Fruit fly (Drosophila melanogaster) whole organism, embryonic: ENCODE data around the gene Gk1.

Experiments used
- Aef1 ChIP-seq: fragments of 200-800 bp; sonication (Bioruptor generic); IDR thresholded peaks from 3 replicates; pipeline ENCODE4 v1.3.6; 2022; ENCODE audit warnings: missing biosample characterization, missing genetic modification characterization
- B-H1 ChIP-seq: fragments of 200-800 bp; sonication (Bioruptor generic); IDR thresholded peaks from 3 replicates; pipeline ENCODE4 v1.3.6; 2022; ENCODE audit warnings: missing biosample characterization, missing genetic modification characterization
- Bdp1 ChIP-seq: fragments of 200-800 bp; sonication (Bioruptor generic); optimal IDR thresholded peaks from 3 replicates; lab custom pipeline; 2016; ENCODE audit warnings: missing biosample characterization, missing genetic modification characterization
- C15 ChIP-seq: fragments of 200-800 bp; sonication (Bioruptor generic); IDR thresholded peaks from 3 replicates; pipeline ENCODE4 v1.3.6; 2022; ENCODE audit warnings: missing biosample characterization, missing genetic modification characterization
- CG10321 ChIP-seq: fragments of 200-800 bp; sonication (Bioruptor generic); IDR thresholded peaks from 2 replicates; pipeline ENCODE4 v1.3.6; 2022; ENCODE audit warnings: missing biosample characterization, missing genetic modification characterization
- CG11085 ChIP-seq: fragments of 200-800 bp; sonication (Bioruptor generic); IDR thresholded peaks from 2 replicates; pipeline ENCODE4 v1.3.6; 2022; ENCODE audit warnings: missing biosample characterization, missing genetic modification characterization
- CG11247 ChIP-seq: fragments of 200-800 bp; sonication (Bioruptor generic); IDR thresholded peaks from 2 replicates; pipeline ENCODE4 v1.3.6; 2022; ENCODE audit warnings: missing biosample characterization, missing genetic modification characterization
- CG11456 ChIP-seq: fragments of 200-800 bp; sonication (Bioruptor generic); IDR thresholded peaks from 3 replicates; pipeline ENCODE4 v1.3.6; 2022; ENCODE audit warnings: missing biosample characterization, missing genetic modification characterization
- CG12299 ChIP-seq: fragments of 200-800 bp; sonication (Bioruptor generic); optimal IDR thresholded peaks from 2 replicates; lab custom pipeline; 2018; ENCODE audit warnings: missing biosample characterization, mild to moderate bottlenecking, missing genetic modification characterization
- CG12769 ChIP-seq: fragments of 200-800 bp; sonication (Bioruptor generic); optimal IDR thresholded peaks from 2 replicates; lab custom pipeline; 2019; ENCODE audit warnings: missing biosample characterization, mild to moderate bottlenecking, missing genetic modification characterization, moderate library complexity
- CG14441 ChIP-seq: fragments of 200-800 bp; sonication (Bioruptor generic); IDR thresholded peaks from 2 replicates; pipeline ENCODE4 v1.3.6; 2022; ENCODE audit warnings: missing biosample characterization, missing genetic modification characterization
- CG1603 ChIP-seq: fragments of 200-800 bp; sonication (Bioruptor generic); optimal IDR thresholded peaks from 2 replicates; lab custom pipeline; 2019; ENCODE audit warnings: missing biosample characterization, mild to moderate bottlenecking, missing genetic modification characterization, moderate library complexity
- CG18619 ChIP-seq: fragments of 200-800 bp; sonication (Bioruptor generic); optimal IDR thresholded peaks from 3 replicates; lab custom pipeline; 2017; ENCODE audit warnings: missing biosample characterization, mild to moderate bottlenecking, missing genetic modification characterization
- CG32767 ChIP-seq: fragments of 200-800 bp; sonication (Bioruptor generic); IDR thresholded peaks from 2 replicates; pipeline ENCODE4 v1.3.6; 2022; ENCODE audit warnings: missing biosample characterization, missing genetic modification characterization
- CG34376 ChIP-seq: fragments of 200-800 bp; sonication (Bioruptor generic); optimal IDR thresholded peaks from 2 replicates; lab custom pipeline; 2018; ENCODE audit warnings: missing biosample characterization, mild to moderate bottlenecking, missing genetic modification characterization
- CG3726 ChIP-seq: fragments of 200-800 bp; sonication (Bioruptor generic); IDR thresholded peaks from 3 replicates; pipeline ENCODE4, ENCODE4 v1.3.6; 2022; ENCODE audit warnings: missing biosample characterization, missing genetic modification characterization
- CG42726 ChIP-seq: fragments of 200-800 bp; sonication (Bioruptor generic); IDR thresholded peaks from 2 replicates; pipeline ENCODE4 v1.3.6; 2022; ENCODE audit warnings: missing biosample characterization, missing genetic modification characterization; ENCODE audit not compliant: partially characterized antibody
- CG4328 ChIP-seq: fragments of 200-800 bp; sonication (Bioruptor generic); optimal IDR thresholded peaks from 3 replicates; lab custom pipeline; 2017; ENCODE audit warnings: missing biosample characterization, missing genetic modification reagents, missing genetic modification characterization
- CG6272 ChIP-seq: fragments of 200-800 bp; sonication (Bioruptor generic); IDR thresholded peaks from 2 replicates; pipeline ENCODE4 v1.3.6; 2022; ENCODE audit warnings: missing biosample characterization, missing genetic modification characterization
- CG6654 ChIP-seq: fragments of 200-800 bp; sonication (Bioruptor generic); optimal IDR thresholded peaks from 2 replicates; lab custom pipeline; 2017; ENCODE audit warnings: missing biosample characterization, mild to moderate bottlenecking, missing genetic modification characterization
- CG8478 ChIP-seq: fragments of >200 bp; optimal IDR thresholded peaks from 2 replicates; lab custom pipeline; 2018
- CG8924 ChIP-seq: fragments of 200-800 bp; optimal IDR thresholded peaks from 3 replicates; lab custom pipeline; 2019; ENCODE audit warnings: missing biosample characterization, mild to moderate bottlenecking, missing genetic modification characterization, moderate library complexity
- Deaf1 ChIP-seq: fragments of 200-800 bp; optimal IDR thresholded peaks from 3 replicates; lab custom pipeline; 2019; ENCODE audit warnings: missing biosample characterization, mild to moderate bottlenecking, missing genetic modification characterization, moderate library complexity
- H2.0 ChIP-seq: fragments of 200-800 bp; sonication (Bioruptor generic); IDR thresholded peaks from 2 replicates; pipeline ENCODE4 v1.3.6; 2022; ENCODE audit warnings: missing biosample characterization, missing genetic modification characterization
- Opbp ChIP-seq: fragments of 200-800 bp; sonication (Bioruptor generic); IDR thresholded peaks from 3 replicates; pipeline ENCODE4 v1.3.6; 2022; ENCODE audit warnings: missing biosample characterization, missing genetic modification characterization; ENCODE audit not compliant: partially characterized antibody
- Pdp1 ChIP-seq, 2 experiments: fragments of 200-800 bp; sonication (Bioruptor generic); optimal IDR thresholded peaks; 3 replicates each; lab custom pipeline; 2016; ENCODE audit warnings: missing biosample characterization in 2 of 2, missing genetic modification characterization in 2 of 2, mild to moderate bottlenecking in 1 of 2, moderate library complexity in 1 of 2
- Tbp ChIP-seq: fragments of >200 bp; optimal IDR thresholded peaks from 2 replicates; lab custom pipeline; 2018; ENCODE audit warnings: missing biosample characterization, missing genetic modification characterization
- Xrp1 ChIP-seq: fragments of 200-800 bp; sonication (Bioruptor generic); IDR thresholded peaks from 2 replicates; pipeline ENCODE4 v1.3.6; 2022; ENCODE audit warnings: missing biosample characterization, missing genetic modification characterization
- ab ChIP-seq: fragments of 200-800 bp; sonication (Bioruptor generic); optimal IDR thresholded peaks from 2 replicates; lab custom pipeline; 2016; ENCODE audit warnings: missing biosample characterization, missing genetic modification characterization
- amos ChIP-seq: fragments of 200-800 bp; sonication (Bioruptor generic); IDR thresholded peaks from 2 replicates; pipeline ENCODE4 v1.3.6; 2022; ENCODE audit warnings: missing biosample characterization, missing genetic modification characterization; ENCODE audit not compliant: partially characterized antibody
- bbx ChIP-seq: fragments of 200-800 bp; sonication (Bioruptor generic); IDR thresholded peaks from 2 replicates; pipeline ENCODE4 v1.3.6; 2022; ENCODE audit warnings: missing biosample characterization, missing genetic modification characterization; ENCODE audit not compliant: partially characterized antibody
- bigmax ChIP-seq: fragments of 200-800 bp; sonication (Bioruptor generic); optimal IDR thresholded peaks from 2 replicates; lab custom pipeline; 2018; ENCODE audit warnings: missing biosample characterization, mild to moderate bottlenecking, missing genetic modification characterization
- crp ChIP-seq, 2 experiments: fragments of 200-800 bp; sonication (Bioruptor generic); optimal IDR thresholded peaks; 2 replicates in 1 of 2; 3 replicates in 1 of 2; lab custom pipeline; 2017; ENCODE audit warnings: missing biosample characterization in 2 of 2, missing genetic modification characterization in 2 of 2, mild to moderate bottlenecking in 1 of 2, moderate library complexity in 1 of 2
- ewg ChIP-seq: fragments of 200-800 bp; sonication (Bioruptor generic); optimal IDR thresholded peaks from 3 replicates; lab custom pipeline; 2017; ENCODE audit warnings: mild to moderate bottlenecking, missing biosample characterization, missing genetic modification reagents, missing genetic modification characterization
- fd3F ChIP-seq: fragments of 200-800 bp; sonication (Bioruptor generic); optimal IDR thresholded peaks from 2 replicates; lab custom pipeline; 2018; ENCODE audit warnings: missing biosample characterization, mild to moderate bottlenecking, missing genetic modification characterization, moderate library complexity
- grau ChIP-seq: fragments of 200-800 bp; optimal IDR thresholded peaks from 3 replicates; lab custom pipeline; 2019; ENCODE audit warnings: missing biosample characterization, mild to moderate bottlenecking, missing genetic modification characterization, moderate library complexity
- gsb ChIP-seq: fragments of 200-800 bp; sonication (Bioruptor generic); IDR thresholded peaks from 2 replicates; pipeline ENCODE4 v1.3.6; 2022; ENCODE audit warnings: missing biosample characterization, missing genetic modification characterization
- gt ChIP-seq: fragments of 200-800 bp; sonication (Bioruptor generic); IDR thresholded peaks from 2 replicates; pipeline ENCODE4 v1.3.6; 2022; ENCODE audit warnings: missing biosample characterization, missing genetic modification characterization
- inv ChIP-seq: fragments of 200-800 bp; sonication (Bioruptor generic); IDR thresholded peaks from 2 replicates; pipeline ENCODE4 v1.3.6; 2022; ENCODE audit warnings: missing biosample characterization, missing genetic modification characterization; ENCODE audit not compliant: partially characterized antibody
- onecut ChIP-seq: fragments of 200-800 bp; sonication (Bioruptor generic); IDR thresholded peaks from 2 replicates; pipeline ENCODE4 v1.3.6; 2022; ENCODE audit warnings: missing biosample characterization, missing genetic modification characterization
- p53 ChIP-seq: fragments of 200-800 bp; sonication (Bioruptor generic); optimal IDR thresholded peaks from 2 replicates; lab custom pipeline; 2016; ENCODE audit warnings: missing biosample characterization, missing genetic modification characterization
- phol ChIP-seq: fragments of 200-800 bp; sonication (Bioruptor generic); optimal IDR thresholded peaks from 3 replicates; lab custom pipeline; 2018; ENCODE audit warnings: missing biosample characterization, mild to moderate bottlenecking, missing genetic modification characterization, moderate library complexity
- sens ChIP-seq: fragments of 200-800 bp; sonication (Bioruptor generic); peaks from one replicate; lab custom pipeline; 2016; ENCODE audit warnings: missing biosample characterization, missing genetic modification characterization
- sr ChIP-seq: fragments of 200-800 bp; sonication (Bioruptor generic); IDR thresholded peaks from 3 replicates; pipeline ENCODE4 v1.3.6; 2022; ENCODE audit warnings: missing biosample characterization, missing genetic modification characterization
- sug ChIP-seq: fragments of 200-800 bp; optimal IDR thresholded peaks from 2 replicates; lab custom pipeline; 2019; ENCODE audit warnings: missing biosample characterization, mild to moderate bottlenecking, missing genetic modification characterization, moderate library complexity
- tup ChIP-seq: fragments of 200-800 bp; sonication (Bioruptor generic); optimal IDR thresholded peaks from 2 replicates; lab custom pipeline; 2016; ENCODE audit warnings: missing biosample characterization, mild to moderate bottlenecking, missing genetic modification characterization, moderate library complexity
- twi ChIP-seq: fragments of 200-800 bp; optimal IDR thresholded peaks from 2 replicates; lab custom pipeline; 2019; ENCODE audit warnings: missing biosample characterization, mild to moderate bottlenecking, missing genetic modification characterization, moderate library complexity

The Gk1 gene

dm6 chr3L:224004-224951 lies 18.6 kb upstream of the Gk1 start (continued):
- TF ChIP-seq CG3726 (GFP tag; lab: Robert Waterston, UW) (0 out of 3 replicates have a peak, but pooled peaks have one; percentile 11), Tbp (GFP tag; lab: Kevin White, UChicago) (peak; percentile 82), crp (GFP tag; optimal IDR thresholded peaks at IDR 0.05; lab: Kevin White, UChicago) (peak in 1 of 2 experiments; percentile 46), CG6654 (GFP tag; lab: Kevin White, UChicago) (no peak), CG8478 (lab: Kevin White, UChicago) (peak; percentile 86), gt (GFP tag; lab: Robert Waterston, UW) (no peak), Bdp1 (GFP tag; lab: Kevin White, UChicago) (peak; percentile 20), CG18619 (GFP tag; lab: Kevin White, UChicago) (peak; percentile 52), gsb (GFP tag; lab: Robert Waterston, UW) (peak; percentile 43; the same call in 1 of the 2 replicates), inv (GFP tag; lab: Robert Waterston, UW) (0 out of 2 replicates have a peak, but pooled peaks have one; percentile 19), CG11085 (GFP tag; lab: Robert Waterston, UW) (peak; percentile 5; the same call in 1 of the 2 replicates), B-H1 (GFP tag; lab: Robert Waterston, UW) (peak; percentile 46; the same call in 1 of the 3 replicates), CG12299 (tag; lab: Kevin White, UChicago) (no peak), CG1603 (tag; lab: Kevin White, UChicago) (peak; percentile 26), tup (GFP tag; lab: Kevin White, UChicago) (peak; percentile 14), p53 (GFP tag; lab: Kevin White, UChicago) (no peak), phol (tag; lab: Kevin White, UChicago) (peak; percentile 97), CG12769 (tag; lab: Kevin White, UChicago) (peak; percentile 16), sug (peak; percentile 44), Opbp (peak; percentile 69), bigmax (GFP tag; lab: Kevin White, UChicago) (peak; percentile 25), C15 (GFP tag; lab: Robert Waterston, UW) (peak; percentile 9; the same call in 1 of the 3 replicates), CG32767 (GFP tag; lab: Robert Waterston, UW) (peak; percentile 91), CG11247 (peak; percentile 51; the same call in 1 of the 2 replicates), fd3F (GFP tag; lab: Kevin White, UChicago) (no peak), CG4328 (GFP tag; lab: Kevin White, UChicago) (peak; percentile 17), twi (tag; lab: Kevin White, UChicago) (peak; percentile 1), CG10321 (GFP tag; lab: Robert Waterston, UW) (peak; percentile 96), ewg (GFP tag; lab: Kevin White, UChicago) (peak; percentile 76), CG11456 (GFP tag; lab: Robert Waterston, UW) (peak; percentile 57; the same call in 2 of the 3 replicates), grau (tag; lab: Kevin White, UChicago) (no peak), CG42726 (GFP tag; lab: Robert Waterston, UW) (peak; percentile 70), CG6272 (GFP tag; lab: Robert Waterston, UW) (0 out of 2 replicates have a peak, but pooled peaks have one; percentile 21), CG8924 (peak; percentile 81), CG34376 (peak; percentile 64), Deaf1 (tag; lab: Kevin White, UChicago) (peak; percentile 40), Pdp1 (GFP tag; optimal IDR thresholded peaks at IDR 0.05; lab: Kevin White, UChicago) (peak in 1 of 2 experiments; percentile 18), H2.0 (GFP tag; lab: Robert Waterston, UW) (0 out of 2 replicates have a peak, but pooled peaks have one; percentile 10), sens (GFP tag; lab: Kevin White, UChicago) (peak; percentile 75), CG14441 (GFP tag; lab: Robert Waterston, UW) (no peak), Aef1 (peak; percentile 64; the same call in 2 of the 3 replicates), onecut (peak; percentile 3; the same call in 1 of the 2 replicates), amos (GFP tag; lab: Robert Waterston, UW) (peak; percentile 49; the same call in 1 of the 2 replicates), bbx (GFP tag; lab: Robert Waterston, UW) (peak; percentile 64), sr (GFP tag; lab: Robert Waterston, UW) (0 out of 3 replicates have a peak, but pooled peaks have one; percentile 21), Xrp1 (GFP tag; lab: Robert Waterston, UW) (peak; percentile 18), ab (GFP tag; lab: Kevin White, UChicago) (no peak)
